Fruit fly (Drosophila melanogaster) whole organism, embryonic: Measurements from ENCODE around the gene Ptx1.

ENCODE experiments used
- B-H1 ChIP-seq: fragments of 200-800 bp; sonication (Bioruptor generic); IDR thresholded peaks from 3 replicates; pipeline ENCODE4 v1.3.6; 2022; ENCODE audit warnings: missing biosample characterization, missing genetic modification characterization
- CG10431 ChIP-seq: fragments of 200-800 bp; sonication (Bioruptor generic); optimal IDR thresholded peaks from 3 replicates; lab custom pipeline; 2018; ENCODE audit warnings: missing biosample characterization, mild to moderate bottlenecking, missing genetic modification characterization
- CG10979 ChIP-seq: fragments of 200-800 bp; sonication (Bioruptor generic); optimal IDR thresholded peaks from 2 replicates; lab custom pipeline; 2018; ENCODE audit warnings: missing biosample characterization, mild to moderate bottlenecking, missing genetic modification characterization, moderate library complexity
- CG11504 ChIP-seq: fragments of 200-800 bp; sonication (Bioruptor generic); optimal IDR thresholded peaks from 3 replicates; lab custom pipeline; 2019; ENCODE audit warnings: missing biosample characterization, mild to moderate bottlenecking, missing genetic modification characterization, moderate library complexity
- CG12299 ChIP-seq: fragments of 200-800 bp; sonication (Bioruptor generic); optimal IDR thresholded peaks from 2 replicates; lab custom pipeline; 2018; ENCODE audit warnings: missing biosample characterization, mild to moderate bottlenecking, missing genetic modification characterization
- CG12391 ChIP-seq: fragments of 200-800 bp; sonication (Bioruptor generic); optimal IDR thresholded peaks from 3 replicates; lab custom pipeline; 2018; ENCODE audit warnings: missing biosample characterization, mild to moderate bottlenecking, missing genetic modification characterization, moderate library complexity
- CG13775 ChIP-seq: fragments of 200-800 bp; sonication (Bioruptor generic); optimal IDR thresholded peaks from 3 replicates; lab custom pipeline; 2017; ENCODE audit warnings: missing biosample characterization, mild to moderate bottlenecking, missing genetic modification characterization
- CG14710 ChIP-seq: fragments of 200-800 bp; sonication (Bioruptor generic); optimal IDR thresholded peaks from 3 replicates; lab custom pipeline; 2019; ENCODE audit warnings: missing biosample characterization, mild to moderate bottlenecking, missing genetic modification characterization, moderate library complexity
- CG14860 ChIP-seq: fragments of 200-800 bp; sonication (Bioruptor generic); IDR thresholded peaks from 3 replicates; pipeline ENCODE4 v1.3.6; 2022; ENCODE audit warnings: missing biosample characterization, missing genetic modification characterization; ENCODE audit not compliant: partially characterized antibody
- CG1602 ChIP-seq: fragments of 200-800 bp; sonication (Bioruptor generic); optimal IDR thresholded peaks from 3 replicates; lab custom pipeline; 2016; ENCODE audit warnings: missing biosample characterization, missing genetic modification characterization
- CG17328 ChIP-seq: fragments of 200-800 bp; sonication (Bioruptor generic); IDR thresholded peaks from 2 replicates; pipeline ENCODE4 v1.3.6; 2022; ENCODE audit warnings: missing biosample characterization, missing genetic modification characterization
- CG17361 ChIP-seq: fragments of 200-800 bp; sonication (Bioruptor generic); IDR thresholded peaks from 3 replicates; pipeline ENCODE4 v1.3.6; 2022; ENCODE audit warnings: missing biosample characterization, missing genetic modification characterization
- CG17612 ChIP-seq: fragments of 200-800 bp; sonication (Bioruptor generic); IDR thresholded peaks from 2 replicates; pipeline ENCODE4 v1.3.6; 2022; ENCODE audit warnings: missing biosample characterization, missing genetic modification characterization
- CG1832 ChIP-seq: fragments of 200-800 bp; sonication (Bioruptor generic); optimal IDR thresholded peaks from 2 replicates; lab custom pipeline; 2017; ENCODE audit warnings: missing biosample characterization, mild to moderate bottlenecking, missing genetic modification characterization, inconsistent platforms
- CG2712 ChIP-seq: fragments of 200-800 bp; optimal IDR thresholded peaks from 3 replicates; lab custom pipeline; 2019; ENCODE audit warnings: missing biosample characterization, mild to moderate bottlenecking, missing genetic modification characterization, moderate library complexity
- CG3838 ChIP-seq: fragments of 200-800 bp; sonication (Bioruptor generic); optimal IDR thresholded peaks from 3 replicates; lab custom pipeline; 2016; ENCODE audit warnings: missing biosample characterization, missing genetic modification characterization
- CG7556 ChIP-seq: fragments of 200-800 bp; sonication (Bioruptor generic); optimal IDR thresholded peaks from 2 replicates; lab custom pipeline; 2017; ENCODE audit warnings: missing biosample characterization, mild to moderate bottlenecking, missing genetic modification characterization
- CG8388 ChIP-seq: fragments of 200-800 bp; sonication (Bioruptor generic); optimal IDR thresholded peaks from 2 replicates; lab custom pipeline; 2019; ENCODE audit warnings: missing biosample characterization, mild to moderate bottlenecking, missing genetic modification characterization, moderate library complexity
- CG9609 ChIP-seq: fragments of 200-800 bp; sonication (Bioruptor generic); optimal IDR thresholded peaks from 3 replicates; lab custom pipeline; 2016; ENCODE audit warnings: missing biosample characterization, missing genetic modification characterization
- CoRest ChIP-seq: fragments of 200-800 bp; sonication (Bioruptor generic); optimal IDR thresholded peaks from 3 replicates; lab custom pipeline; 2018; ENCODE audit warnings: missing biosample characterization, mild to moderate bottlenecking, missing genetic modification characterization, moderate library complexity
- D19A ChIP-seq: fragments of 200-800 bp; optimal IDR thresholded peaks from 3 replicates; lab custom pipeline; 2019; ENCODE audit warnings: missing biosample characterization, mild to moderate bottlenecking, missing genetic modification characterization, moderate library complexity
- Hr51 ChIP-seq, 2 experiments: fragments of 200-800 bp; sonication (Bioruptor generic); optimal IDR thresholded peaks; 2 replicates in 1 of 2; 3 replicates in 1 of 2; lab custom pipeline; 2016 to 2018; ENCODE audit warnings: missing biosample characterization in 2 of 2, missing genetic modification characterization in 2 of 2, mild to moderate bottlenecking in 1 of 2, moderate library complexity in 1 of 2
- Nf-YB ChIP-seq: fragments of 200-800 bp; sonication (Bioruptor generic); optimal IDR thresholded peaks from 3 replicates; lab custom pipeline; 2019; ENCODE audit warnings: missing biosample characterization, mild to moderate bottlenecking, missing genetic modification characterization, moderate library complexity
- Oli ChIP-seq: fragments of 200-800 bp; sonication (Bioruptor generic); optimal IDR thresholded peaks from 2 replicates; lab custom pipeline; 2018; ENCODE audit warnings: missing biosample characterization, mild to moderate bottlenecking, missing genetic modification characterization, moderate library complexity
- Opbp ChIP-seq: fragments of 200-800 bp; sonication (Bioruptor generic); IDR thresholded peaks from 3 replicates; pipeline ENCODE4 v1.3.6; 2022; ENCODE audit warnings: missing biosample characterization, missing genetic modification characterization; ENCODE audit not compliant: partially characterized antibody
- Six4 ChIP-seq: fragments of 200-800 bp; sonication (Bioruptor generic); optimal IDR thresholded peaks from 2 replicates; lab custom pipeline; 2016; ENCODE audit warnings: missing biosample characterization, missing genetic modification characterization
- Xbp1 ChIP-seq: fragments of 200-800 bp; sonication (Bioruptor generic); optimal IDR thresholded peaks from 3 replicates; lab custom pipeline; 2016; ENCODE audit warnings: missing biosample characterization, mild to moderate bottlenecking, missing genetic modification characterization
- bsh ChIP-seq, 2 experiments: fragments of 200-800 bp; sonication (Bioruptor generic); optimal IDR thresholded peaks; 2 replicates each; lab custom pipeline; 2017 to 2018; ENCODE audit warnings: mild to moderate bottlenecking in 2 of 2, missing biosample characterization in 2 of 2, missing genetic modification characterization in 2 of 2, moderate library complexity in 1 of 2
- chinmo ChIP-seq: fragments of 200-800 bp; sonication (Bioruptor generic); IDR thresholded peaks from 4 replicates; pipeline ENCODE4 v1.3.6; 2022; ENCODE audit warnings: missing biosample characterization, missing genetic modification characterization; ENCODE audit not compliant: partially characterized antibody
- chm ChIP-seq: fragments of 200-800 bp; sonication (Bioruptor generic); IDR thresholded peaks from 2 replicates; pipeline ENCODE4 v1.3.6; 2022; ENCODE audit warnings: missing biosample characterization, missing genetic modification characterization
- dmrt11E ChIP-seq: fragments of 200-800 bp; sonication (Bioruptor generic); optimal IDR thresholded peaks from 3 replicates; lab custom pipeline; 2018; ENCODE audit warnings: missing biosample characterization, mild to moderate bottlenecking, missing genetic modification characterization, moderate library complexity
- eve ChIP-seq, 2 experiments: fragments of >200 bp; optimal IDR thresholded peaks; 2 replicates each; lab custom pipeline; 2017; ENCODE audit warnings: missing biosample characterization in 2 of 2, missing genetic modification characterization in 2 of 2
- gem ChIP-seq: fragments of 200-800 bp; sonication (Bioruptor generic); optimal IDR thresholded peaks from 2 replicates; lab custom pipeline; 2019; ENCODE audit warnings: missing biosample characterization, mild to moderate bottlenecking, missing genetic modification characterization, moderate library complexity
- kay ChIP-seq: fragments of 200-800 bp; sonication (Bioruptor generic); optimal IDR thresholded peaks from 2 replicates; lab custom pipeline; 2016; ENCODE audit warnings: missing biosample characterization, missing genetic modification characterization
- lola ChIP-seq, 3 experiments: fragments of >200 bp in 2 of 3; fragments of 200-800 bp in 1 of 3; sonication (Bioruptor generic) in 1 of 3; optimal IDR thresholded peaks; 2 replicates each; lab custom pipeline; 2017 to 2019; ENCODE audit warnings: missing biosample characterization in 3 of 3, missing genetic modification characterization in 3 of 3, mild to moderate bottlenecking in 1 of 3, moderate library complexity in 1 of 3
- maf-S ChIP-seq: fragments of 200-800 bp; sonication (Bioruptor generic); optimal IDR thresholded peaks from 2 replicates; lab custom pipeline; 2016; ENCODE audit warnings: missing biosample characterization, missing genetic modification characterization
- mam ChIP-seq: fragments of 200-800 bp; sonication (Bioruptor generic); optimal IDR thresholded peaks from 3 replicates; lab custom pipeline; 2016; ENCODE audit warnings: missing biosample characterization, missing genetic modification characterization
- pros ChIP-seq: fragments of 200-800 bp; sonication (Bioruptor generic); optimal IDR thresholded peaks from 3 replicates; lab custom pipeline; 2019; ENCODE audit warnings: missing biosample characterization, mild to moderate bottlenecking, missing genetic modification characterization, moderate library complexity
- pzg ChIP-seq: fragments of 200-800 bp; sonication (Bioruptor generic); optimal IDR thresholded peaks from 3 replicates; lab custom pipeline; 2018; ENCODE audit warnings: missing biosample characterization, mild to moderate bottlenecking, missing genetic modification characterization, moderate library complexity
- row ChIP-seq: fragments of 200-800 bp; sonication (Bioruptor generic); IDR thresholded peaks from 3 replicates; pipeline ENCODE4 v1.3.6; 2022; ENCODE audit warnings: missing biosample characterization, missing genetic modification characterization
- sens ChIP-seq: fragments of 200-800 bp; sonication (Bioruptor generic); peaks from one replicate; lab custom pipeline; 2016; ENCODE audit warnings: missing biosample characterization, missing genetic modification characterization
- tll ChIP-seq, 2 experiments: fragments of 200-800 bp in 1 of 2; fragments of >200 bp in 1 of 2; sonication (Bioruptor generic) in 1 of 2; optimal IDR thresholded peaks; 2 replicates each; lab custom pipeline; 2017 to 2019; ENCODE audit warnings: missing biosample characterization in 2 of 2, missing genetic modification characterization in 2 of 2, mild to moderate bottlenecking in 1 of 2, moderate library complexity in 1 of 2
- trh ChIP-seq: fragments of 200-800 bp; sonication (Bioruptor generic); optimal IDR thresholded peaks from 2 replicates; lab custom pipeline; 2016; ENCODE audit warnings: missing biosample characterization, missing genetic modification characterization
- unpg ChIP-seq: fragments of 200-800 bp; sonication (Bioruptor generic); optimal IDR thresholded peaks from 3 replicates; lab custom pipeline; 2018; ENCODE audit warnings: missing biosample characterization, mild to moderate bottlenecking, missing genetic modification characterization, moderate library complexity

The Ptx1 gene

dm6 chr3R:30912402-30912801 lies at the start of gene Ptx1 (continued):
- TF ChIP-seq CG1832 (GFP tag; lab: Kevin White, UChicago) (peak; percentile 100), CG12299 (no peak), trh (no peak), Six4 (GFP tag; lab: Kevin White, UChicago) (no peak)

- TF ChIP-seq chinmo (GFP tag; lab: Robert Waterston, UW) (0 out of 4 replicates have a peak, but pooled peaks have one; percentile 36), maf-S (GFP tag; lab: Kevin White, UChicago) (no peak)
Observed at dm6 chr3R:30863971-30864370, 48.6 kb upstream of the Ptx1 start.

dm6 chr3R:30864465-30864864 lies 48.1 kb upstream of the Ptx1 start:
- TF ChIP-seq gem (tag; lab: Kevin White, UChicago) (peak; percentile 47), bsh (GFP tag; optimal IDR thresholded peaks at IDR 0.05; lab: Kevin White, UChicago) (peak in 1 of 2 experiments; percentile 28), CG9609 (no peak), lola (GFP tag; optimal IDR thresholded peaks at IDR 0.05; lab: Kevin White, UChicago) (peak in 1 of 3 experiments; percentile 26), CG10979 (tag; lab: Kevin White, UChicago) (peak; percentile 25), Hr51 (GFP tag; optimal IDR thresholded peaks at IDR 0.05; lab: Kevin White, UChicago) (peak in 1 of 2 experiments; percentile 8), CG11504 (tag; lab: Kevin White, UChicago) (peak; percentile 1), CG17612 (no peak), eve (GFP tag; optimal IDR thresholded peaks at IDR 0.05; lab: Kevin White, UChicago) (no peak), CG2712 (tag; lab: Kevin White, UChicago) (peak; percentile 7), row (GFP tag; lab: Robert Waterston, UW) (peak; percentile 5; the same call in 1 of the 3 replicates), mam (GFP tag; lab: Kevin White, UChicago) (no peak), sens (peak; percentile 75), kay (GFP tag; lab: Kevin White, UChicago) (no peak), Oli (tag; lab: Kevin White, UChicago) (peak; percentile 11), CG1602 (GFP tag; lab: Kevin White, UChicago) (no peak), B-H1 (GFP tag; lab: Robert Waterston, UW) (no peak), CG7556 (no peak), dmrt11E (tag; lab: Kevin White, UChicago) (peak; percentile 32), CG14860 (no peak), tll (GFP tag; optimal IDR thresholded peaks at IDR 0.05; lab: Kevin White, UChicago) (peak in 1 of 2 experiments; percentile 35)

- TF ChIP-seq CG17361 (0 out of 3 replicates have a peak, but pooled peaks have one; percentile 23), Xbp1 (GFP tag; lab: Kevin White, UChicago) (peak; percentile 12), pros (GFP tag; lab: Kevin White, UChicago) (peak; percentile 93), CG17328 (GFP tag; lab: Robert Waterston, UW) (peak; percentile 53; the same call in 1 of the 2 replicates), chm (GFP tag; lab: Robert Waterston, UW) (peak; percentile 48; the same call in 1 of the 2 replicates), unpg (GFP tag; lab: Kevin White, UChicago) (peak; percentile 34), CG12391 (peak; percentile 53), CG8388 (peak; percentile 28), pzg (GFP tag; lab: Kevin White, UChicago) (no peak), row (GFP tag; lab: Robert Waterston, UW) (peak; percentile 86), CG3838 (no peak), CG13775 (peak; percentile 17), Opbp (GFP tag; lab: Robert Waterston, UW) (no peak), CG2712 (tag; lab: Kevin White, UChicago) (peak; percentile 72), CG14710 (tag; lab: Kevin White, UChicago) (peak; percentile 41), D19A (tag; lab: Kevin White, UChicago) (peak; percentile 48), CoRest (tag; lab: Kevin White, UChicago) (peak; percentile 55), CG11504 (tag; lab: Kevin White, UChicago) (peak; percentile 51), CG10431 (peak; percentile 8), dmrt11E (tag; lab: Kevin White, UChicago) (peak; percentile 68), tll (GFP tag; optimal IDR thresholded peaks at IDR 0.05; lab: Kevin White, UChicago) (peak in 1 of 2 experiments; percentile 77), Nf-YB (GFP tag; lab: Kevin White, UChicago) (peak; percentile 65), Oli (tag; lab: Kevin White, UChicago) (peak; percentile 9)
Observed at dm6 chr3R:30865365-30865770, 47.2 kb upstream of the Ptx1 start.
